Fruit fly (Drosophila melanogaster) whole organism, prepupa: ENCODE data around the gene CG14082.

Experiments used
- Blimp-1 ChIP-seq: fragments of 200-800 bp; sonication (Bioruptor generic); optimal IDR thresholded peaks from 3 replicates; lab custom pipeline; 2017; ENCODE audit warnings: missing biosample characterization, missing genetic modification characterization, mild to moderate bottlenecking, moderate library complexity, missing genetic modification reagents
- CG10631 ChIP-seq: fragments of 200-800 bp; sonication (Bioruptor generic); optimal IDR thresholded peaks from 2 replicates; lab custom pipeline; 2016; ENCODE audit warnings: missing biosample characterization, missing genetic modification characterization
- CG10669 ChIP-seq: fragments of 200-800 bp; sonication (Bioruptor generic); optimal IDR thresholded peaks from 3 replicates; lab custom pipeline; 2018; ENCODE audit warnings: missing biosample characterization, mild to moderate bottlenecking, missing genetic modification characterization, moderate library complexity
- CG11294 ChIP-seq: fragments of 200-800 bp; sonication (Bioruptor generic); IDR thresholded peaks from 2 replicates; pipeline ENCODE4 v1.3.6; 2022; ENCODE audit warnings: missing biosample characterization, missing genetic modification characterization
- CG11762 ChIP-seq: fragments of 200-800 bp; sonication (Bioruptor generic); optimal IDR thresholded peaks from 3 replicates; lab custom pipeline; 2016; ENCODE audit warnings: missing biosample characterization, missing genetic modification characterization; ENCODE audit not compliant: insufficient read depth
- CG11902 ChIP-seq: fragments of 200-800 bp; sonication (Bioruptor generic); optimal IDR thresholded peaks from 3 replicates; lab custom pipeline; 2016; ENCODE audit warnings: missing biosample characterization, missing genetic modification characterization
- CG15336 ChIP-seq: fragments of 200-800 bp; sonication (Bioruptor generic); IDR thresholded peaks from 2 replicates; pipeline ENCODE4 v1.3.6; 2022; ENCODE audit warnings: missing biosample characterization, missing genetic modification characterization
- CG1621 ChIP-seq: fragments of 200-800 bp; sonication (Bioruptor generic); optimal IDR thresholded peaks from 3 replicates; lab custom pipeline; 2018; ENCODE audit warnings: missing biosample characterization, mild to moderate bottlenecking, missing genetic modification characterization
- CG3032 ChIP-seq: fragments of 200-800 bp; optimal IDR thresholded peaks from 2 replicates; lab custom pipeline; 2019; ENCODE audit warnings: missing biosample characterization, mild to moderate bottlenecking, missing genetic modification characterization, moderate library complexity
- CG31627 ChIP-seq: fragments of 200-800 bp; sonication (Bioruptor generic); optimal IDR thresholded peaks from 3 replicates; lab custom pipeline; 2016; ENCODE audit warnings: missing biosample characterization, missing genetic modification characterization
- CG32006 ChIP-seq: fragments of 200-800 bp; sonication (Bioruptor generic); optimal IDR thresholded peaks from 3 replicates; lab custom pipeline; 2017; ENCODE audit warnings: missing biosample characterization, mild to moderate bottlenecking, missing genetic modification characterization
- CG34406 ChIP-seq: fragments of 200-800 bp; sonication (Bioruptor generic); optimal IDR thresholded peaks from 3 replicates; lab custom pipeline; 2016; ENCODE audit warnings: missing biosample characterization, missing genetic modification characterization
- CG3919 ChIP-seq: fragments of 200-800 bp; sonication (Bioruptor generic); optimal IDR thresholded peaks from 3 replicates; lab custom pipeline; 2016; ENCODE audit warnings: missing biosample characterization, missing genetic modification characterization
- CG4318 ChIP-seq: fragments of 200-800 bp; sonication (Bioruptor generic); optimal IDR thresholded peaks from 3 replicates; lab custom pipeline; 2017; ENCODE audit warnings: missing biosample characterization, mild to moderate bottlenecking, missing genetic modification characterization
- CG6163 ChIP-seq: fragments of 200-800 bp; sonication (Bioruptor generic); IDR thresholded peaks from 3 replicates; pipeline ENCODE4 v1.3.6; 2022; ENCODE audit warnings: missing biosample characterization, missing genetic modification characterization
- CG6276 ChIP-seq: fragments of 200-800 bp; sonication (Bioruptor generic); optimal IDR thresholded peaks from 2 replicates; lab custom pipeline; 2017; ENCODE audit warnings: missing biosample characterization, mild to moderate bottlenecking, missing genetic modification characterization
- CG6792 ChIP-seq: fragments of 200-800 bp; sonication (Bioruptor generic); optimal IDR thresholded peaks from 3 replicates; lab custom pipeline; 2016; ENCODE audit warnings: missing biosample characterization, missing genetic modification characterization
- CG6808 ChIP-seq: fragments of 200-800 bp; sonication (Bioruptor generic); optimal IDR thresholded peaks from 3 replicates; lab custom pipeline; 2017; ENCODE audit warnings: missing biosample characterization, missing genetic modification characterization, mild to moderate bottlenecking, moderate library complexity, missing genetic modification reagents
- CG7368 ChIP-seq: fragments of 200-800 bp; sonication (Bioruptor generic); optimal IDR thresholded peaks from 3 replicates; lab custom pipeline; 2016; ENCODE audit warnings: missing biosample characterization, missing genetic modification characterization
- CG8319 ChIP-seq: fragments of 200-800 bp; sonication (Bioruptor generic); optimal IDR thresholded peaks from 3 replicates; lab custom pipeline; 2016; ENCODE audit warnings: missing biosample characterization, missing genetic modification characterization
- CG8632 ChIP-seq: fragments of 200-800 bp; sonication (Bioruptor generic); optimal IDR thresholded peaks from 3 replicates; lab custom pipeline; 2016; ENCODE audit warnings: missing biosample characterization, missing genetic modification characterization
- CG9139 ChIP-seq: fragments of 200-800 bp; sonication (Bioruptor generic); optimal IDR thresholded peaks from 3 replicates; lab custom pipeline; 2017; ENCODE audit warnings: missing biosample characterization, mild to moderate bottlenecking, missing genetic modification characterization
- Eip75B ChIP-seq: fragments of 200-800 bp; sonication (Bioruptor generic); optimal IDR thresholded peaks from 3 replicates; lab custom pipeline; 2016; ENCODE audit warnings: missing biosample characterization, missing genetic modification characterization
- Eip78C ChIP-seq: fragments of 200-800 bp; sonication (Bioruptor generic); peaks from one replicate; lab custom pipeline; 2016; ENCODE audit warnings: missing biosample characterization, missing genetic modification characterization
- Ets21C ChIP-seq: fragments of 200-800 bp; sonication (Bioruptor generic); optimal IDR thresholded peaks from 3 replicates; lab custom pipeline; 2016; ENCODE audit warnings: missing biosample characterization, missing genetic modification characterization
- Gug ChIP-seq: fragments of 200-800 bp; sonication (Bioruptor generic); IDR thresholded peaks from 2 replicates; pipeline ENCODE4 v1.3.6; 2022; ENCODE audit warnings: missing biosample characterization, missing genetic modification characterization
- Hr38 ChIP-seq: sonication (Bioruptor generic); optimal IDR thresholded peaks from 2 replicates; lab custom pipeline; 2016; ENCODE audit warnings: missing biosample characterization, missing genetic modification characterization
- Hr39 ChIP-seq: fragments of 200-800 bp; sonication (Bioruptor generic); optimal IDR thresholded peaks from 2 replicates; lab custom pipeline; 2016; ENCODE audit warnings: missing biosample characterization, missing genetic modification characterization
- Hr4 ChIP-seq: fragments of 200-800 bp; sonication (Bioruptor generic); optimal IDR thresholded peaks from 3 replicates; lab custom pipeline; 2016; ENCODE audit warnings: missing biosample characterization, missing genetic modification characterization
- Lpt ChIP-seq: fragments of 200-800 bp; sonication (Bioruptor generic); optimal IDR thresholded peaks from 3 replicates; lab custom pipeline; 2016; ENCODE audit warnings: missing biosample characterization, missing genetic modification characterization
- Met ChIP-seq: fragments of 200-800 bp; sonication (Bioruptor generic); optimal IDR thresholded peaks from 3 replicates; lab custom pipeline; 2016; ENCODE audit warnings: missing biosample characterization, missing genetic modification characterization
- OdsH ChIP-seq: fragments of 200-800 bp; sonication (Bioruptor generic); optimal IDR thresholded peaks from 3 replicates; lab custom pipeline; 2016; ENCODE audit warnings: missing biosample characterization, missing genetic modification characterization
- Smox ChIP-seq: fragments of 200-800 bp; sonication (Bioruptor generic); optimal IDR thresholded peaks from 3 replicates; lab custom pipeline; 2016; ENCODE audit warnings: missing biosample characterization, missing genetic modification characterization
- Sox102F ChIP-seq: fragments of 200-800 bp; sonication (Bioruptor generic); optimal IDR thresholded peaks from 2 replicates; lab custom pipeline; 2016; ENCODE audit warnings: missing biosample characterization, mild to moderate bottlenecking, missing genetic modification characterization
- Sox14 ChIP-seq: fragments of 200-800 bp; sonication (Bioruptor generic); optimal IDR thresholded peaks from 3 replicates; lab custom pipeline; 2016; ENCODE audit warnings: missing biosample characterization, missing genetic modification characterization
- Sox15 ChIP-seq: fragments of 200-800 bp; sonication (Bioruptor generic); optimal IDR thresholded peaks from 3 replicates; lab custom pipeline; 2016; ENCODE audit warnings: missing biosample characterization, missing genetic modification characterization
- achi ChIP-seq: fragments of 200-800 bp; sonication (Bioruptor generic); optimal IDR thresholded peaks from 3 replicates; lab custom pipeline; 2016; ENCODE audit warnings: missing biosample characterization, missing genetic modification characterization
- acj6 ChIP-seq: fragments of 200-800 bp; sonication (Bioruptor generic); optimal IDR thresholded peaks from 3 replicates; lab custom pipeline; 2016; ENCODE audit warnings: missing biosample characterization, missing genetic modification characterization
- cyc ChIP-seq: fragments of 200-800 bp; sonication (Bioruptor generic); optimal IDR thresholded peaks from 3 replicates; lab custom pipeline; 2016; ENCODE audit warnings: missing biosample characterization, missing genetic modification characterization
- dac ChIP-seq: fragments of 200-800 bp; sonication (Bioruptor generic); optimal IDR thresholded peaks from 2 replicates; lab custom pipeline; 2017; ENCODE audit warnings: missing biosample characterization, mild to moderate bottlenecking, missing genetic modification characterization
- eg ChIP-seq: fragments of 200-800 bp; sonication (Bioruptor generic); IDR thresholded peaks from 3 replicates; pipeline ENCODE4 v1.3.6; 2022; ENCODE audit warnings: missing biosample characterization, missing genetic modification characterization
- esn ChIP-seq: fragments of 200-800 bp; sonication (Bioruptor generic); optimal IDR thresholded peaks from 2 replicates; lab custom pipeline; 2016; ENCODE audit warnings: missing biosample characterization, mild to moderate bottlenecking, missing genetic modification characterization, moderate library complexity
- fkh ChIP-seq: fragments of 200-800 bp; sonication (Bioruptor generic); optimal IDR thresholded peaks from 3 replicates; lab custom pipeline; 2017; ENCODE audit warnings: missing biosample characterization, mild to moderate bottlenecking, missing genetic modification characterization, moderate library complexity
- lz ChIP-seq: fragments of 200-800 bp; sonication (Bioruptor generic); optimal IDR thresholded peaks from 3 replicates; lab custom pipeline; 2016; ENCODE audit warnings: missing biosample characterization, missing genetic modification characterization
- salr ChIP-seq, 2 experiments: fragments of 200-800 bp; sonication (Bioruptor generic); optimal IDR thresholded peaks; 3 replicates each; lab custom pipeline; 2016 to 2018; ENCODE audit warnings: missing biosample characterization in 2 of 2, missing genetic modification characterization in 2 of 2, mild to moderate bottlenecking in 1 of 2
- spab ChIP-seq: fragments of 200-800 bp; sonication (Bioruptor generic); optimal IDR thresholded peaks from 2 replicates; lab custom pipeline; 2017; ENCODE audit warnings: missing biosample characterization, mild to moderate bottlenecking, missing genetic modification characterization, missing genetic modification reagents
- ss ChIP-seq, 2 experiments: fragments of 200-800 bp; sonication (Bioruptor generic); optimal IDR thresholded peaks; 2 replicates in 1 of 2; 3 replicates in 1 of 2; lab custom pipeline; 2017 to 2018; ENCODE audit warnings: mild to moderate bottlenecking in 2 of 2, missing biosample characterization in 2 of 2, missing genetic modification characterization in 2 of 2, moderate library complexity in 1 of 2
- svp ChIP-seq: fragments of 200-800 bp; sonication (Bioruptor generic); peaks from one replicate; lab custom pipeline; 2016; ENCODE audit warnings: missing biosample characterization, missing genetic modification characterization
- topi ChIP-seq: fragments of 200-800 bp; sonication (Bioruptor generic); optimal IDR thresholded peaks from 3 replicates; lab custom pipeline; 2016; ENCODE audit warnings: missing biosample characterization, missing genetic modification characterization
- vri ChIP-seq: fragments of 200-800 bp; sonication (Bioruptor generic); optimal IDR thresholded peaks from 3 replicates; lab custom pipeline; 2016; ENCODE audit warnings: missing biosample characterization, mild to moderate bottlenecking, missing genetic modification characterization

The CG14082 gene

DNA sequence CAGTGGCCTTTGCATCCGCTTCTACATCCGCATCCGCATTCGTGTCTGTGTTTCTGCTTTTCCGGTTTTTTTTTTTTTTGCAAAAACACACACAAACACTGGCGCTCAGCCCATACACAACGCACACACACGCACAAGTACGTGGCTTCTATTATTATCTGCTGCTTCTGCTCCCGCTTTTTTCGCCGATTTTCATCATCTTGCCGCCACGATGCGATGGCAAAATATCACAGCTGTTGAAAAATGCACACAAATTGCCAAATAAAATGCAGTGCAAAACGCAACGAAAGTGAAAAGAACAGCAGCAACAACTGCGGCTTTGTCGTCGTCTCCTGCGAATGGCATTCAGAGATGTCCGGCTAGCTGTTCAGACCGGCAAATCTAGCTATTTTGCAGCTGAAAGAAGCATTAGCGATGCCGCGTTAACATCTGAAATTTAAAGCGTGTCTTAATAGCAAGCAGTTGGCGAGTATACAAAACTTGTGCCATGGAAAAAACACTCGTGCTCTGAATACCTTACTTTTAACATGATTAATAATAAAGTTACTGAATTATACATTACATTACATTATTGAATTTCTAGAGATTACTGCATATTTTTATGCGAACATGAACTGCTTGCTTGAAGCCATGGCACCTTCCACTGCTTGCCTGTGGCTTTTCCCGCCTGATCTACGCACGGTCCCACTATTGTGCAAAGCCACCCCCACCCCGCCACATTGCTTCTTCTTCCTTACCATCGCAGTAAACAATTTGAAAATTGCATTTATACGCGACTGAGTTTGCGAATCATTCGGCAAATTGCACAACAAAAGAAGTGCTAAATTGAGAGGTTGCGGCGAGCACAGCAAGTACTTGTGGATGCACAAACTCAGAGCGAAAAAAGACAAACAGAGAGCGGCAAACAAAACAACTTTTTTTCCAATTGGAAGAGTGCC, 76.0 kb downstream of the CG14082 start, which contains the start of the genes Ugt316A1 and Sfxn2:
Ugt316A1 (minus strand) TSS at position 345 of the 938 bp plus-strand sequence.
Sfxn2 (plus strand) TSS at position 694 of the 938 bp plus-strand sequence.
- TF ChIP-seq esn: peak; percentile 44
- peak; percentile 66 to 74 for TF ChIP-seq ss (GFP tag; optimal IDR thresholded peaks at IDR 0.05; lab: Kevin White, UChicago)
- TF ChIP-seq CG1621 (tag; lab: Kevin White, UChicago): peak; percentile 16
- peak; percentile 36 for TF ChIP-seq cyc (GFP tag; lab: Kevin White, UChicago)
- TF ChIP-seq OdsH: peak; percentile 33
- peak; percentile 38 for TF ChIP-seq achi (GFP tag; lab: Kevin White, UChicago)
- TF ChIP-seq Lpt (GFP tag; lab: Kevin White, UChicago): peak; percentile 11
- TF ChIP-seq Gug (GFP tag; lab: Robert Waterston, UW): no peak
- TF ChIP-seq Met: peak; percentile 58
- TF ChIP-seq CG6276 (GFP tag; lab: Kevin White, UChicago): peak; percentile 60
- peak; percentile 52 for TF ChIP-seq Hr39 (GFP tag; lab: Kevin White, UChicago)
- peak; percentile 37 for TF ChIP-seq CG10669 (GFP tag; lab: Kevin White, UChicago)
- no peak for TF ChIP-seq fkh
- no peak for TF ChIP-seq CG11762 (GFP tag; lab: Kevin White, UChicago)
- TF ChIP-seq CG6163: no peak; the same call in 2 of the 3 replicates
- peak; percentile 44 for TF ChIP-seq CG8632 (GFP tag; lab: Kevin White, UChicago)
- no peak for TF ChIP-seq spab (GFP tag; lab: Kevin White, UChicago)
- no peak for TF ChIP-seq CG11902 (GFP tag; lab: Kevin White, UChicago)
- TF ChIP-seq CG3919 (GFP tag; lab: Kevin White, UChicago): peak; percentile 52
- TF ChIP-seq CG11294: no peak
- peak; percentile 52 for TF ChIP-seq Sox102F (GFP tag; lab: Kevin White, UChicago)
- TF ChIP-seq Hr38 (GFP tag; lab: Kevin White, UChicago): no peak
- no peak for TF ChIP-seq CG7368 (GFP tag; lab: Kevin White, UChicago)
- no peak for TF ChIP-seq acj6 (GFP tag; lab: Kevin White, UChicago)
- TF ChIP-seq Eip75B: peak; percentile 32
- TF ChIP-seq CG9139 (GFP tag; lab: Kevin White, UChicago): peak; percentile 56
- peak; percentile 54; the same call in 2 of the 3 replicates for TF ChIP-seq eg (GFP tag; lab: Robert Waterston, UW)
- TF ChIP-seq salr (GFP tag; optimal IDR thresholded peaks at IDR 0.05; lab: Kevin White, UChicago): peak; percentile 6 to 33
- TF ChIP-seq Blimp-1 (GFP tag; lab: Kevin White, UChicago): peak; percentile 100
- TF ChIP-seq Eip78C (GFP tag; lab: Kevin White, UChicago): peak; percentile 68
- TF ChIP-seq dac: no peak
- TF ChIP-seq CG8319 (GFP tag; lab: Kevin White, UChicago): peak; percentile 3
- TF ChIP-seq CG32006 (GFP tag; lab: Kevin White, UChicago): no peak
- TF ChIP-seq CG3032 (tag; lab: Kevin White, UChicago): peak; percentile 39
- TF ChIP-seq CG6808 (GFP tag; lab: Kevin White, UChicago): no peak
- TF ChIP-seq lz (GFP tag; lab: Kevin White, UChicago): peak; percentile 34
- peak; percentile 1 for TF ChIP-seq CG34406
- peak; percentile 47 for TF ChIP-seq CG6792 (GFP tag; lab: Kevin White, UChicago)
- no peak for TF ChIP-seq CG4318 (GFP tag; lab: Kevin White, UChicago)
- TF ChIP-seq vri (GFP tag; lab: Kevin White, UChicago): no peak
- TF ChIP-seq Hr4 (GFP tag; lab: Kevin White, UChicago): peak; percentile 30
- TF ChIP-seq CG31627: peak; percentile 33
- TF ChIP-seq svp (GFP tag; lab: Kevin White, UChicago): no peak
- TF ChIP-seq Ets21C: peak; percentile 9
- TF ChIP-seq CG15336 (GFP tag; lab: Robert Waterston, UW): peak; percentile 57
- peak; percentile 39 for TF ChIP-seq Smox
- peak; percentile 59 for TF ChIP-seq Sox14 (GFP tag; lab: Kevin White, UChicago)
- peak; percentile 41 for TF ChIP-seq topi (GFP tag; lab: Kevin White, UChicago)
- no peak for TF ChIP-seq Sox15 (GFP tag; lab: Kevin White, UChicago)
- no peak for TF ChIP-seq CG10631 (GFP tag; lab: Kevin White, UChicago)
